Fruit fly (Drosophila melanogaster) whole organism: ENCODE results near the gene Or13a.

Experiments used
- CG8478 ChIP-seq: fragments of >200 bp; optimal IDR thresholded peaks from 2 replicates; lab custom pipeline; 2018; ENCODE audit warnings: inconsistent platforms
- Dll ChIP-seq: fragments of >200 bp; optimal IDR thresholded peaks from 2 replicates; lab custom pipeline; 2017
- EcR ChIP-seq, 2 experiments: fragments of >200 bp; optimal IDR thresholded peaks; 2 replicates each; lab custom pipeline; 2017; ENCODE audit warnings: missing biosample characterization in 2 of 2, missing genetic modification characterization in 2 of 2, missing genetic modification reagents in 2 of 2
- pan ChIP-seq: fragments of >200 bp; optimal IDR thresholded peaks from 2 replicates; lab custom pipeline; 2017
- psq ChIP-seq: fragments of >200 bp; optimal IDR thresholded peaks from 2 replicates; lab custom pipeline; 2017
- usp ChIP-seq: fragments of >200 bp; optimal IDR thresholded peaks from 2 replicates; lab custom pipeline; 2017; ENCODE audit warnings: missing biosample characterization, missing genetic modification characterization, mixed read lengths

Or13a gene

dm6 chrX:15974125-15974524, at the start of gene Or13a:
TSS of gene Or13a (plus strand) at chrX:15974425.
- TF ChIP-seq Dll (no peak), pan (lab: Kevin White, UChicago) (no peak), EcR (GFP tag; optimal IDR thresholded peaks at IDR 0.05; lab: Kevin White, UChicago) (no peak), CG8478 (lab: Kevin White, UChicago) (no peak), usp (GFP tag; lab: Kevin White, UChicago) (no peak), psq (lab: Kevin White, UChicago) (no peak)

dm6 chrX:15924805-15925204, 49.4 kb upstream of the Or13a start, which contains the start of gene Lcch3:
TSS of gene Lcch3 (plus strand) at chrX:15925105.
- no peak for TF ChIP-seq CG8478 (lab: Kevin White, UChicago)
- TF ChIP-seq psq (lab: Kevin White, UChicago), result no peak
- TF ChIP-seq pan (lab: Kevin White, UChicago), result no peak
- TF ChIP-seq EcR (GFP tag; optimal IDR thresholded peaks at IDR 0.05; lab: Kevin White, UChicago), result no peak
- no peak for TF ChIP-seq usp (GFP tag; lab: Kevin White, UChicago)
- no peak for TF ChIP-seq Dll

DNA sequence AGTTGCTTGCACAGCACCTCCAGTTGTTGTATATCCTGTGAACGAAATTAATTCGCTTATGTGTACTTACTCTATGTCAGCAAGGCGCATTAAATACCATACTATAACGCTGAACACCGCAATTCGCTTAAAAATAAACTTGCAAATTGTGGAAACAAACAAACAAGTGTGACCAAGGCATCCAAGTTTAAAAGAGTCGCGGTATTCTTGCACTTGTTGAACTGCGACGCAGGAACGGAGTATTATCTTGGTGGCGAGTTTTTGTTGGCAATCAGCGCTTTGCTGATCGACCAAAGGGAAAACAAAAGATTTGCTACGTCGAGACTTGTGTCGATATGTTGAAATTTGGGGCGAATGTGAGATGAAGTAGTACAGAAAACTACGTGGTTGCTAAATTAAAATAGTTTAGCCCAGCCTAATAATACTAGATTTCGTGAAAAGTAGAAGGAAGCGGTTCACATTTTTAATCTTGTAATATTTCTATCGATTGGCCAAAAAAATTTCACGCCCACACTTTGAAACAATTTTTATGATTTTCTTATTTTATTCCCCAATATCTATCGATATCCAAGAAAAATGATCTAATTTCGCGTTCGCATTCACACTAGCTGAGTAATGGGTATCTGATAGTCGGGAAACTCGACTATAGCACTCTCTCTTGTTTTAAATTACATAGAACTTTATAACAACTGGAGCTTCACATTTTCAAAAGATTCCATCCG, 40.6 kb upstream of the Or13a start, which contains the start of gene Ranbp16:
TSS of gene Ranbp16 (minus strand) at position 364 of the 722 bp plus-strand sequence.
- no peak for TF ChIP-seq usp (GFP tag; lab: Kevin White, UChicago)
- no peak for TF ChIP-seq pan (lab: Kevin White, UChicago)
- TF ChIP-seq EcR (GFP tag; optimal IDR thresholded peaks at IDR 0.05; lab: Kevin White, UChicago), result no peak
- no peak for TF ChIP-seq psq (lab: Kevin White, UChicago)
- TF ChIP-seq Dll, result no peak
- no peak for TF ChIP-seq CG8478 (lab: Kevin White, UChicago)

DNA sequence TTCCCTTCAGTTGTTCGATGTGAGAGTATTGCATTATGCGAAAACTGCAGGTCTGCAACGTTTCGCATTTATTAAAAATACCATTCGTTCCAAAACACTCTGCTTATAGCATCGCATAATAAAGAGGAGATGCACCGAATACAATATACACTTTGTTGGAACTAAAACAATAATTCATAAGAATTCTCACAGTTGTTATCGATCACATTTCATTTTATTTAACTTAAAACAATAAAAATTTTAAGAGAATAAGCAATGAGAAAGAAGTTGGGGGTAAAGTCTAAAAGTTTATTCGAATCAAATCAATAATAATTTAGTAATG, 40.0 kb upstream of the Or13a start:
- no peak for TF ChIP-seq psq (lab: Kevin White, UChicago)
- no peak for TF ChIP-seq EcR (GFP tag; optimal IDR thresholded peaks at IDR 0.05; lab: Kevin White, UChicago)
- TF ChIP-seq CG8478 (lab: Kevin White, UChicago), result no peak
- TF ChIP-seq usp (GFP tag; lab: Kevin White, UChicago), result no peak
- TF ChIP-seq pan (lab: Kevin White, UChicago), result no peak
- no peak for TF ChIP-seq Dll

DNA sequence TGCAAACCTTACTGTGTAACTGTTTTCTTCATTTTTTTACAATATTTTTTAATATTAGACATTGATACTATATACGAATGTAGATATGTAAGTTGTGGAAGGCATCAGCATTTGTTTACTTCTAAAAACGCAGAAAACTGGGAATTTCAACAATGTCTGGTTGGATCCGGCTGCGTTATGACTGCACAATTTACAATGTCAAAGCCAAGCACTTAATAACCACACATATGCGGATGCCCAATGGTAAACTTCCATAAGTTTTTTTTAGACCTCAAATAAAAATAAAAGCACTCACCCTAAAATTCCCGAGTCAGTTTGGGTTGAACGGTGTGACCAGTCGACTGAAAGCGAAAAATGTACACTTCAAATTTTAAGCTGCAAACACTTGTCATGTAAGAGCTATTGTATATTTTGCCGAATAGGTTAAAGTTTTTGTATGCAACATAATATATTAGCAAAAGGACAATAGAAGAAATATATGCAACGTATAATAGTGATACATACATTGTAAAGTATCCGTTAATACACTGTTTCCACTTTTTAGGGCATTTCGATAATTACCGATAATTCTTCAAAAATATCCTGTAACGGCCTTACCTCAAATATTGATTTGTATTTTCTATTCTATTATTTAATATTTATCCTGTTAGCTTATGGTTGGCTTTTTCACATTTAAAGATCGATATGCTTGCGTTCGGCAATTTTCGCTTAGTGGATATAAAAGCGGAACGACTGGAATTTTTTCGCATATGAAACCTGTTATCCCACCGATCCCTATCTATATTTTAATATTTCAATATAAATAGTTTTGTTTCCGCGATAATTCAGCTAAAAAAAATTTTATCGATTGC, 33.9 kb upstream of the Or13a start, which contains the start of gene Stim:
TSS of gene Stim (minus strand) at position 347 of the 851 bp plus-strand sequence.
- TF ChIP-seq Dll, result no peak
- TF ChIP-seq psq (lab: Kevin White, UChicago), result no peak
- no peak for TF ChIP-seq usp (GFP tag; lab: Kevin White, UChicago)
- TF ChIP-seq CG8478 (lab: Kevin White, UChicago), result no peak
- no peak for TF ChIP-seq EcR (GFP tag; optimal IDR thresholded peaks at IDR 0.05; lab: Kevin White, UChicago)
- no peak for TF ChIP-seq pan (lab: Kevin White, UChicago)

dm6 chrX:15940956-15941246, 33.3 kb upstream of the Or13a start, which contains the start of gene CG8924:
TSS of gene CG8924 (plus strand) at chrX:15941077.
- TF ChIP-seq EcR (GFP tag; optimal IDR thresholded peaks at IDR 0.05; lab: Kevin White, UChicago) (no peak), pan (lab: Kevin White, UChicago) (no peak), usp (GFP tag; lab: Kevin White, UChicago) (no peak), Dll (no peak), CG8478 (lab: Kevin White, UChicago) (no peak), psq (lab: Kevin White, UChicago) (no peak)

DNA sequence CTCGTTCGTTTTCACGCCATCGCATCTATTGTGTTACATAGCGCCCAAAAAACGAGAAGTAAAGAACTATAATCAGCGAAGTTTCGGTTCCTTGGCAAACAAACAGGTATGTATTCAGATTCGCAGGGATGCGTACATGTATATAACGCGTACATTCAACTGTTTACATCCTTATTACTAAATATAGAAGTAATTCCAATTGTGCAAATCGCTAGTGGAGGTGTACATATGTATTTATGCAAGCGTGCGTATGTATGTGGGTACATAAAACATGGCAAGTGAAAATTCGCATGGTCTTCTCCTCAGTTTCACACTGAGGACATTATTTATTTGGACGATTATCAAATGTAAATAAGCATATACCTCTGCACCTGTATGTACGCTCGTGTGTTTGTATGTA, 32.7 kb upstream of the Or13a start:
- TF ChIP-seq psq (lab: Kevin White, UChicago) (no peak), pan (lab: Kevin White, UChicago) (no peak), usp (GFP tag; lab: Kevin White, UChicago) (no peak), CG8478 (lab: Kevin White, UChicago) (no peak), EcR (GFP tag; optimal IDR thresholded peaks at IDR 0.05; lab: Kevin White, UChicago) (no peak), Dll (no peak)

dm6 chrX:15944735-15945323, 29.4 kb upstream of the Or13a start, which contains the start of gene Rrp47:
TSS of gene Rrp47 (plus strand) at chrX:15944897.
- TF ChIP-seq pan (lab: Kevin White, UChicago) (no peak), CG8478 (lab: Kevin White, UChicago) (no peak), usp (GFP tag; lab: Kevin White, UChicago) (no peak), Dll (no peak), psq (lab: Kevin White, UChicago) (no peak), EcR (GFP tag; optimal IDR thresholded peaks at IDR 0.05; lab: Kevin White, UChicago) (no peak)

dm6 chrX:15950056-15950455, 24.2 kb upstream of the Or13a start:
- no peak for TF ChIP-seq pan (lab: Kevin White, UChicago)
- no peak for TF ChIP-seq EcR (GFP tag; optimal IDR thresholded peaks at IDR 0.05; lab: Kevin White, UChicago)
- TF ChIP-seq Dll, result no peak
- no peak for TF ChIP-seq usp (GFP tag; lab: Kevin White, UChicago)
- TF ChIP-seq psq (lab: Kevin White, UChicago), result no peak
- no peak for TF ChIP-seq CG8478 (lab: Kevin White, UChicago)

DNA sequence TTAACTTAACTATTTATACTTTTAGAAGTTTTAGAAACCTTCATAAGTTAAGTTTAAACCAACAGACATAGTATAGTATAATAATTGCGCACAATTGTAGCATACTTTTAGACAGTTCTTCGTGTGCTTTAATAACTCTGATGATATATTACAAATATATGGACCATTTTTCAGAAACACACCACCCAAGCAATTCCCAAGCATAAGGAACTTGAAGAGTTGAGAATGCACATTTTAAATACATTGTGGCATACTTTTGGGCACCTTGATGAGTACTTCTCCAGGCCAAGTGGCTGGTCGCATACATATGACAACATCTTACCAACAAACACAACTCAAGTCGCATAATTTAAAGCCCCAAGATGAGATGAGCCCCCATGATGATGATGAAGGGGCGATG, 4.6 kb upstream of the Or13a start:
- TF ChIP-seq usp (GFP tag; lab: Kevin White, UChicago) (no peak), EcR (GFP tag; optimal IDR thresholded peaks at IDR 0.05; lab: Kevin White, UChicago) (no peak), Dll (no peak), psq (lab: Kevin White, UChicago) (no peak), pan (lab: Kevin White, UChicago) (no peak), CG8478 (lab: Kevin White, UChicago) (no peak)

DNA sequence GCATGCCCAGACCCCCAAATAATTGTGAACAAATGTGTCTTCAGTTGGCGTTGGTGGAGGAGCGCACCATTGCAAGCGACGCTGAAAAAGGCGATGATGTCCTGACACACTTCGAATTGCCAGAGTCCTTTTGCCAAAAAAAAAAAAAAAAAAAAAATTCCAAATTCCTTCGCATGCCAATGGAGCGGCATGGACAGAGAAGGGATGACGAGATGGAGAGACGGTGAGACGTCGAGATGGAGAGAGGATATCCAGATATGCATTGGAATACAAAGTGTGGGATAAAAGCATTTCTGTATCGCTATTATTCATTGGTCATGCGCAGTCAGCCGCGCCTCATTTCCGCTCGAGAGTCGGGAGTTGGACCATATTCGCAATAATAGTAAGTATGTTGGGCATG, 2.7 kb upstream of the Or13a start:
- TF ChIP-seq Dll (no peak), psq (lab: Kevin White, UChicago) (no peak), EcR (GFP tag; optimal IDR thresholded peaks at IDR 0.05; lab: Kevin White, UChicago) (no peak), pan (lab: Kevin White, UChicago) (no peak), usp (GFP tag; lab: Kevin White, UChicago) (no peak), CG8478 (lab: Kevin White, UChicago) (no peak)
